Worm (Caenorhabditis elegans) whole organism, late embryonic: ENCODE measurements around the gene F23H12.7.

ENCODE experiments used
- C08G9.2 ChIP-seq: sonication (generic microtip); optimal IDR thresholded peaks from 2 replicates; lab custom pipeline; 2016; ENCODE audit warnings: mild to moderate bottlenecking, missing genetic modification characterization, moderate library complexity, missing compliant biosample characterization
- F13H6.1 ChIP-seq: sonication (generic microtip); optimal IDR thresholded peaks from 2 replicates; lab custom pipeline; 2016; ENCODE audit warnings: missing genetic modification characterization, missing compliant biosample characterization
- K02D7.2 ChIP-seq: sonication (generic microtip); optimal IDR thresholded peaks from 2 replicates; lab custom pipeline; 2017; ENCODE audit warnings: mild to moderate bottlenecking, missing genetic modification characterization, missing compliant biosample characterization
- K09A11.1 ChIP-seq: sonication (generic microtip); optimal IDR thresholded peaks from 2 replicates; lab custom pipeline; 2017; ENCODE audit warnings: antibody characterized with exemption, mild to moderate bottlenecking, missing genetic modification characterization, missing compliant biosample characterization; ENCODE audit not compliant: insufficient read depth
- T23F11.4 ChIP-seq: fragments of 200-800 bp; sonication (Bioruptor generic); optimal IDR thresholded peaks from 2 replicates; lab custom pipeline; 2018; ENCODE audit warnings: mild to moderate bottlenecking, missing genetic modification characterization, missing compliant biosample characterization
- ama-1 ChIP-seq: fragments of 150-350 bp; optimal IDR thresholded peaks from 2 replicates; lab custom pipeline; 2014
- ceh-14 ChIP-seq: sonication (generic microtip); optimal IDR thresholded peaks from 2 replicates; lab custom pipeline; 2016; ENCODE audit warnings: missing genotype, missing genetic modification characterization, missing compliant biosample characterization
- ceh-19 ChIP-seq: fragments of 200-800 bp; sonication (Bioruptor generic); optimal IDR thresholded peaks from 2 replicates; lab custom pipeline; 2018; ENCODE audit warnings: mild to moderate bottlenecking, missing genetic modification characterization, missing compliant biosample characterization
- ceh-2 ChIP-seq: sonication (generic microtip); optimal IDR thresholded peaks from 2 replicates; lab custom pipeline; 2016; ENCODE audit warnings: missing genotype, missing genetic modification characterization, missing compliant biosample characterization
- ceh-22 ChIP-seq: sonication (generic microtip); optimal IDR thresholded peaks from 2 replicates; lab custom pipeline; 2017; ENCODE audit warnings: missing biosample characterization, missing genetic modification characterization
- ceh-30 ChIP-seq: fragments of 150-350 bp; optimal IDR thresholded peaks from 2 replicates; lab custom pipeline; 2014; ENCODE audit warnings: missing biosample characterization, missing genetic modification characterization
- ceh-34 ChIP-seq: sonication (generic microtip); optimal IDR thresholded peaks from 2 replicates; lab custom pipeline; 2016; ENCODE audit warnings: mild to moderate bottlenecking, missing genetic modification characterization, missing compliant biosample characterization
- ceh-45 ChIP-seq: fragments of 200-800 bp; sonication (Bioruptor generic); IDR thresholded peaks from 2 replicates; pipeline ENCODE4 v1.3.6; 2022; ENCODE audit warnings: missing genetic modification reagents, missing genetic modification characterization, missing compliant biosample characterization
- ceh-48 ChIP-seq: sonication (generic microtip); optimal IDR thresholded peaks from 2 replicates; lab custom pipeline; 2016; ENCODE audit warnings: missing genetic modification characterization, inconsistent platforms, missing compliant biosample characterization
- ceh-6 ChIP-seq: fragments of 200-800 bp; sonication (Bioruptor generic); optimal IDR thresholded peaks from 2 replicates; lab custom pipeline; 2018; ENCODE audit warnings: mild to moderate bottlenecking, missing genetic modification characterization, missing compliant biosample characterization
- ceh-9 ChIP-seq: sonication (generic microtip); optimal IDR thresholded peaks from 2 replicates; lab custom pipeline; 2016; ENCODE audit warnings: mild to moderate bottlenecking, missing genetic modification characterization, inconsistent platforms, missing compliant biosample characterization
- che-1 ChIP-seq: sonication (generic microtip); optimal IDR thresholded peaks from 2 replicates; lab custom pipeline; 2016; ENCODE audit warnings: mild to moderate bottlenecking, missing genetic modification characterization, missing compliant biosample characterization
- dve-1 ChIP-seq: sonication (generic microtip); optimal IDR thresholded peaks from 2 replicates; lab custom pipeline; 2017; ENCODE audit warnings: antibody characterized with exemption, mild to moderate bottlenecking, missing genetic modification characterization, missing compliant biosample characterization
- ets-4 ChIP-seq: sonication (generic microtip); optimal IDR thresholded peaks from 2 replicates; lab custom pipeline; 2016; ENCODE audit warnings: missing genetic modification characterization, missing compliant biosample characterization
- eyg-1 ChIP-seq: sonication (generic microtip); optimal IDR thresholded peaks from 2 replicates; lab custom pipeline; 2016; ENCODE audit warnings: missing genotype, missing genetic modification characterization, missing compliant biosample characterization
- fax-1 ChIP-seq: sonication (generic microtip); optimal IDR thresholded peaks from 2 replicates; lab custom pipeline; 2016; ENCODE audit warnings: missing genotype, missing genetic modification characterization, missing compliant biosample characterization
- fkh-10 ChIP-seq: fragments of 150-350 bp; optimal IDR thresholded peaks from 2 replicates; lab custom pipeline; 2014; ENCODE audit warnings: missing biosample characterization, missing genetic modification reagents, missing genetic modification characterization
- hlh-30 ChIP-seq: sonication (generic microtip); optimal IDR thresholded peaks from 2 replicates; lab custom pipeline; 2017; ENCODE audit warnings: antibody characterized with exemption, missing genetic modification characterization, missing compliant biosample characterization; ENCODE audit not compliant: insufficient read depth
- lim-6 ChIP-seq: sonication (generic microtip); optimal IDR thresholded peaks from 2 replicates; lab custom pipeline; 2016; ENCODE audit warnings: missing genetic modification characterization, missing compliant biosample characterization
- lin-11 ChIP-seq: fragments of 200-800 bp; sonication (Bioruptor generic); optimal IDR thresholded peaks from 2 replicates; lab custom pipeline; 2018; ENCODE audit warnings: mild to moderate bottlenecking, missing genetic modification characterization, missing compliant biosample characterization
- madf-2 ChIP-seq: sonication (generic microtip); optimal IDR thresholded peaks from 2 replicates; lab custom pipeline; 2017; ENCODE audit warnings: missing genetic modification characterization, missing compliant biosample characterization
- nhr-11 ChIP-seq: fragments of 150-350 bp; optimal IDR thresholded peaks from 2 replicates; lab custom pipeline; 2014; ENCODE audit warnings: missing biosample characterization, missing genetic modification characterization
- nhr-232 ChIP-seq: sonication (generic microtip); optimal IDR thresholded peaks from 2 replicates; lab custom pipeline; 2016; ENCODE audit warnings: missing genetic modification characterization, missing compliant biosample characterization
- npax-4 ChIP-seq: sonication (generic microtip); optimal IDR thresholded peaks from 2 replicates; lab custom pipeline; 2016; ENCODE audit warnings: missing genetic modification characterization, missing compliant biosample characterization
- pat-9 ChIP-seq: fragments of 200-800 bp; sonication (Bioruptor generic); optimal IDR thresholded peaks from 2 replicates; lab custom pipeline; 2018; ENCODE audit warnings: mild to moderate bottlenecking, missing genetic modification characterization, moderate library complexity, missing compliant biosample characterization
- pax-1 ChIP-seq: fragments of 150-350 bp; optimal IDR thresholded peaks from 2 replicates; lab custom pipeline; 2014; ENCODE audit warnings: missing biosample characterization, missing genetic modification characterization
- pha-2 ChIP-seq: sonication (generic microtip); optimal IDR thresholded peaks from 2 replicates; lab custom pipeline; 2017; ENCODE audit warnings: mild to moderate bottlenecking, missing genetic modification characterization, missing compliant biosample characterization
- pha-4 ChIP-seq: fragments of 150-350 bp; optimal IDR thresholded peaks from 2 replicates; lab custom pipeline; 2018; ENCODE audit warnings: missing biosample characterization, missing genetic modification reagents, missing genetic modification characterization
- sdc-2 ChIP-seq: sonication (generic microtip); optimal IDR thresholded peaks from 2 replicates; lab custom pipeline; 2016; ENCODE audit warnings: missing genotype, missing genetic modification characterization, missing compliant biosample characterization
- sox-4 ChIP-seq: sonication (generic microtip); optimal IDR thresholded peaks from 2 replicates; lab custom pipeline; 2017; ENCODE audit warnings: mild to moderate bottlenecking, missing genetic modification characterization, inconsistent platforms, missing compliant biosample characterization
- tbx-7 ChIP-seq: sonication (generic microtip); optimal IDR thresholded peaks from 2 replicates; lab custom pipeline; 2016; ENCODE audit warnings: missing genotype, missing genetic modification characterization, missing compliant biosample characterization
- ttx-3 ChIP-seq: sonication (generic microtip); optimal IDR thresholded peaks from 2 replicates; lab custom pipeline; 2016; ENCODE audit warnings: missing genetic modification reagents, missing genetic modification characterization, missing compliant biosample characterization
- unc-3 ChIP-seq, 2 experiments: fragments of 200-800 bp in 1 of 2; sonication (Bioruptor generic) in 1 of 2; sonication (generic microtip) in 1 of 2; conservative IDR thresholded peaks in 1 of 2; optimal IDR thresholded peaks in 1 of 2; 2 replicates each; pipeline versions ENCODE4 v1.3.6 to Lab custom; 2016 to 2022; ENCODE audit warnings: missing compliant biosample characterization in 2 of 2, missing genetic modification characterization in 2 of 2, missing genetic modification reagents in 1 of 2
- unc-42 ChIP-seq: sonication (generic microtip); optimal IDR thresholded peaks from 2 replicates; lab custom pipeline; 2016; ENCODE audit warnings: missing genotype, missing genetic modification characterization, missing compliant biosample characterization
- unc-86 ChIP-seq: sonication (generic microtip); optimal IDR thresholded peaks from 2 replicates; lab custom pipeline; 2016; ENCODE audit warnings: missing genetic modification characterization, missing compliant biosample characterization

F23H12.7 gene

ce11 chrV:12404544-12404943 lies 33.1 kb downstream of the F23H12.7 start, which contains the start of gene K01D12.9:
Gene K01D12.9, minus strand, starts transcription at chrV:12404644.
- TF ChIP-seq ceh-45 (GFP tag; lab: Robert Waterston, UW): no peak
- TF ChIP-seq dve-1 (tag; lab: Kevin White, UChicago): no peak
- TF ChIP-seq che-1 (tag; lab: Kevin White, UChicago): no peak
- no peak for TF ChIP-seq C08G9.2 (tag; lab: Kevin White, UChicago)
- TF ChIP-seq pax-1 (tag; lab: Kevin White, UChicago): no peak
- TF ChIP-seq ceh-48 (tag; lab: Kevin White, UChicago): no peak
- no peak for TF ChIP-seq tbx-7
- no peak for TF ChIP-seq unc-3 (GFP tag; conservative IDR thresholded peaks at IDR 0.05; lab: Robert Waterston, UW)
- TF ChIP-seq unc-3 (tag; optimal IDR thresholded peaks at IDR 0.05; lab: Kevin White, UChicago): no peak
- no peak for TF ChIP-seq ceh-6 (GFP tag; lab: Kevin White, UChicago)
- no peak for TF ChIP-seq ceh-19 (GFP tag; lab: Kevin White, UChicago)
- no peak for TF ChIP-seq ceh-14
- TF ChIP-seq unc-86 (tag; lab: Kevin White, UChicago): no peak

ce11 chrV:12405929-12406328 lies 34.4 kb downstream of the F23H12.7 start, which contains the start of gene K01D12.10:
Gene K01D12.10, plus strand, starts transcription at chrV:12406229.
- TF ChIP-seq T23F11.4 (GFP tag; lab: Kevin White, UChicago) (no peak), ceh-22 (tag; lab: Kevin White, UChicago) (no peak), K02D7.2 (tag; lab: Kevin White, UChicago) (no peak), ttx-3 (tag; lab: Kevin White, UChicago) (no peak), madf-2 (tag; lab: Kevin White, UChicago) (no peak), sox-4 (tag; lab: Kevin White, UChicago) (no peak), pha-2 (tag; lab: Kevin White, UChicago) (no peak), unc-42 (tag; lab: Kevin White, UChicago) (no peak), pha-4 (no peak), ets-4 (tag; lab: Kevin White, UChicago) (no peak), nhr-232 (no peak), fkh-10 (GFP tag; lab: Kevin White, UChicago) (no peak), ceh-9 (tag; lab: Kevin White, UChicago) (no peak), eyg-1 (tag; lab: Kevin White, UChicago) (no peak), lin-11 (no peak), K09A11.1 (tag; lab: Kevin White, UChicago) (no peak), F13H6.1 (no peak), fax-1 (tag; lab: Kevin White, UChicago) (no peak), ceh-34 (tag; lab: Kevin White, UChicago) (no peak)

ce11 chrV:12406514-12406913 lies 35.0 kb downstream of the F23H12.7 start:
- TF ChIP-seq ets-4 (tag; lab: Kevin White, UChicago) (no peak), che-1 (tag; lab: Kevin White, UChicago) (no peak), sdc-2 (tag; lab: Kevin White, UChicago) (no peak), T23F11.4 (GFP tag; lab: Kevin White, UChicago) (no peak), ceh-30 (tag; lab: Kevin White, UChicago) (no peak), lin-11 (no peak), tbx-7 (no peak)
- TF ChIP-seq, all 69 proteins: peak for 0

- TF ChIP-seq npax-4 (no peak), pat-9 (tag; lab: Kevin White, UChicago) (no peak), fax-1 (tag; lab: Kevin White, UChicago) (no peak), ceh-9 (tag; lab: Kevin White, UChicago) (no peak), lim-6 (tag; lab: Kevin White, UChicago) (no peak), nhr-11 (tag; lab: Kevin White, UChicago) (no peak), hlh-30 (tag; lab: Kevin White, UChicago) (no peak), sox-4 (tag; lab: Kevin White, UChicago) (no peak), pha-4 (no peak), sdc-2 (tag; lab: Kevin White, UChicago) (no peak), K09A11.1 (tag; lab: Kevin White, UChicago) (no peak), tbx-7 (no peak), ceh-6 (GFP tag; lab: Kevin White, UChicago) (no peak), ceh-30 (tag; lab: Kevin White, UChicago) (no peak), K02D7.2 (tag; lab: Kevin White, UChicago) (no peak), ama-1 (lab: Kevin White, UChicago) (no peak), che-1 (tag; lab: Kevin White, UChicago) (no peak), ceh-45 (GFP tag; lab: Robert Waterston, UW) (no peak), ttx-3 (tag; lab: Kevin White, UChicago) (no peak), ceh-2 (tag; lab: Kevin White, UChicago) (no peak)
Observed at ce11 chrV:12408525-12408924, 37.0 kb downstream of the F23H12.7 start, which contains the start of gene cdr-4. Gene cdr-4, minus strand, starts transcription at chrV:12408625.
